Worm (Caenorhabditis elegans): ENCODE data around the gene M60.7.

The M60.7 gene

ce11 chrX:8236515-8236914 lies 24.5 kb downstream of the M60.7 start:
- TF ChIP-seq lim-7 (GFP tag; IDR thresholded peaks at IDR 0.05), result no peak
- TF ChIP-seq zag-1 (tag; optimal IDR thresholded peaks at IDR 0.05), result no peak
- no peak for TF ChIP-seq lir-3 (tag; optimal IDR thresholded peaks at IDR 0.05)
- no peak for TF ChIP-seq nhr-28 (tag; optimal IDR thresholded peaks at IDR 0.05)
- TF ChIP-seq F26F4.8 (GFP tag; conservative IDR thresholded peaks at IDR 0.05), result no peak
- no peak for TF ChIP-seq F37D6.2 (tag; optimal IDR thresholded peaks at IDR 0.05)
- TF ChIP-seq nhr-25 (tag; optimal IDR thresholded peaks at IDR 0.05; ENCODE audit: borderline replicate concordance, insufficient read depth), result no peak
- TF ChIP-seq spr-3 (GFP tag; optimal IDR thresholded peaks at IDR 0.05), result no peak
- no peak for TF ChIP-seq lsy-2 (tag; optimal IDR thresholded peaks at IDR 0.05)
- TF ChIP-seq snpc-1.2 (GFP tag; IDR thresholded peaks at IDR 0.05), result no peak
- no peak for TF ChIP-seq Y105C5A.15 (GFP tag; IDR thresholded peaks at IDR 0.05)
- no peak for TF ChIP-seq fos-1 (tag; optimal IDR thresholded peaks at IDR 0.05)
- no peak for TF ChIP-seq D1046.2 (GFP tag; IDR thresholded peaks at IDR 0.05)
- no peak for TF ChIP-seq T26A8.4 (GFP tag; IDR thresholded peaks at IDR 0.05)
- TF ChIP-seq mdt-29 (GFP tag; IDR thresholded peaks at IDR 0.05), result no peak
- TF ChIP-seq nhr-6 (tag; optimal IDR thresholded peaks at IDR 0.05), result peak; percentile 40
- TF ChIP-seq zip-2 (tag; optimal IDR thresholded peaks at IDR 0.05), result no peak
- no peak for TF ChIP-seq sdz-12 (GFP tag; optimal IDR thresholded peaks at IDR 0.05)
- no peak for TF ChIP-seq aly-2 (tag; optimal IDR thresholded peaks at IDR 0.05)
- no peak for TF ChIP-seq aha-1 (tag)
- TF ChIP-seq zip-11 (GFP tag; IDR thresholded peaks at IDR 0.05), result no peak
- no peak for TF ChIP-seq set-16 (GFP tag; IDR thresholded peaks at IDR 0.05)
- no peak for TF ChIP-seq saeg-2 (GFP tag; IDR thresholded peaks at IDR 0.05)
- no peak for TF ChIP-seq daf-16 (GFP tag; optimal IDR thresholded peaks at IDR 0.05)
- peak; percentile 51 for TF ChIP-seq daf-16 (tag; optimal IDR thresholded peaks at IDR 0.05)
- no peak for TF ChIP-seq daf-12 (tag; optimal IDR thresholded peaks at IDR 0.05)
- TF ChIP-seq hlh-30 (tag; optimal IDR thresholded peaks at IDR 0.05; ENCODE audit: insufficient read depth), result peak; percentile 31
- no peak for TF ChIP-seq ceh-28 (tag; optimal IDR thresholded peaks at IDR 0.05)
- no peak for TF ChIP-seq madf-9 (GFP tag; conservative IDR thresholded peaks at IDR 0.05)
- no peak for TF ChIP-seq nhr-102 (tag; optimal IDR thresholded peaks at IDR 0.05)
- no peak for TF ChIP-seq nhr-111 (GFP tag; optimal IDR thresholded peaks at IDR 0.05)
- peak in 1 of 2 experiments; percentile 86 for TF ChIP-seq unc-62 (GFP tag; optimal IDR thresholded peaks at IDR 0.05 in 1 of 2)
- no peak for TF ChIP-seq unc-62 (tag; optimal IDR thresholded peaks at IDR 0.05)
- no peak for TF ChIP-seq Y5F2A.4 (GFP tag; optimal IDR thresholded peaks at IDR 0.05)
- TF ChIP-seq arid-1 (GFP tag; conservative IDR thresholded peaks at IDR 0.05), result no peak

- TF ChIP-seq nhr-237 (tag; optimal IDR thresholded peaks at IDR 0.05) (no peak), aha-1 (tag) (peak; percentile 78), snpc-1.2 (GFP tag; IDR thresholded peaks at IDR 0.05) (no peak), Y48G9A.11 (GFP tag; IDR thresholded peaks at IDR 0.05) (no peak), jun-1 (tag; optimal IDR thresholded peaks at IDR 0.05) (no peak), hlh-11 (tag; optimal IDR thresholded peaks at IDR 0.05) (peak; percentile 74), nhr-77 (tag; optimal IDR thresholded peaks at IDR 0.05) (no peak), hlh-30 (tag; optimal IDR thresholded peaks at IDR 0.05; ENCODE audit: insufficient read depth) (peak; percentile 95), zfp-2 (tag; optimal IDR thresholded peaks at IDR 0.05) (no peak), php-3 (GFP tag; IDR thresholded peaks at IDR 0.05) (no peak), zag-1 (tag; optimal IDR thresholded peaks at IDR 0.05) (no peak), mep-1 (tag; optimal IDR thresholded peaks at IDR 0.05) (peak; percentile 45), daf-8 (GFP tag; IDR thresholded peaks at IDR 0.05) (no peak), lin-15B (tag; optimal IDR thresholded peaks at IDR 0.05) (no peak), ctbp-1 (GFP tag; IDR thresholded peaks at IDR 0.05) (no peak), nhr-25 (tag; optimal IDR thresholded peaks at IDR 0.05; ENCODE audit: borderline replicate concordance, insufficient read depth) (peak; percentile 18), D1046.2 (GFP tag; IDR thresholded peaks at IDR 0.05) (no peak), nhr-28 (tag; optimal IDR thresholded peaks at IDR 0.05) (peak; percentile 62), zfp-3 (GFP tag; conservative IDR thresholded peaks at IDR 0.05) (no peak), pqm-1 (tag; optimal IDR thresholded peaks at IDR 0.05) (no peak), F26F4.8 (GFP tag; conservative IDR thresholded peaks at IDR 0.05) (no peak), dmd-8 (GFP tag; IDR thresholded peaks at IDR 0.05) (no peak), rbr-2 (tag; optimal IDR thresholded peaks at IDR 0.05) (no peak), tra-1 (GFP tag; IDR thresholded peaks at IDR 0.05) (peak; percentile 70), aly-2 (tag; optimal IDR thresholded peaks at IDR 0.05) (no peak), F44E2.7 (GFP tag; IDR thresholded peaks at IDR 0.05) (no peak), mdl-1 (tag; optimal IDR thresholded peaks at IDR 0.05) (peak; percentile 63 to 80), lir-3 (tag; optimal IDR thresholded peaks at IDR 0.05) (no peak)
These were observed 25.0 kb downstream of the M60.7 start, which contains the start of gene M60.4 for ce11 chrX:8235994-8236393. Gene M60.4 (minus strand): TSS chrX:8236314.
